Worm (Caenorhabditis elegans): ENCODE results near the gene F59H6.15.

DNA sequence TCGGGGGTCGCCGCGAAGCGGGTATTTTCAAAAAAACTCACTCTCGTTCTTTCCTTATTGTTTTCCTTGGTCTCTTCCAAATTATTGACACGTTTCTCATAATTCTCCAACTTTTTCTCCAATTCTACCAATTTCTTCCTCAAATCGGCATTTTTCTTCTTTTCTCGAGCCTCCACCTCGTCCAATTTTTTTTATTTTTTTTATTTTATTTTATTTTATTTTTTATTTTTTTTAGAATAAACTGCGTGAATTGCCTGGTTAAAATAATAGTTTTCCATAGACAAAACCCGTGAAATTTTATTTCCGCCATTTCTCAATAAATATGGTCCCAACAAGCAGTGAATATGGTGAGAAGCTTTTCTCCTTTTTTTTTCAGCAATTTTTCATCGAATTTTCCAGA is at the start of gene F59H6.15:
- TF ChIP-seq skn-1 (tag; optimal IDR thresholded peaks at IDR 0.05) (no peak), ama-1 (optimal IDR thresholded peaks at IDR 0.05) (no peak), C34F6.9 (tag; optimal IDR thresholded peaks at IDR 0.05) (no peak), fos-1 (tag; optimal IDR thresholded peaks at IDR 0.05) (no peak), lin-11 (tag; optimal IDR thresholded peaks at IDR 0.05) (no peak)
